Worm (Caenorhabditis elegans): ENCODE results near the gene gem-1.

The gem-1 gene

DNA sequence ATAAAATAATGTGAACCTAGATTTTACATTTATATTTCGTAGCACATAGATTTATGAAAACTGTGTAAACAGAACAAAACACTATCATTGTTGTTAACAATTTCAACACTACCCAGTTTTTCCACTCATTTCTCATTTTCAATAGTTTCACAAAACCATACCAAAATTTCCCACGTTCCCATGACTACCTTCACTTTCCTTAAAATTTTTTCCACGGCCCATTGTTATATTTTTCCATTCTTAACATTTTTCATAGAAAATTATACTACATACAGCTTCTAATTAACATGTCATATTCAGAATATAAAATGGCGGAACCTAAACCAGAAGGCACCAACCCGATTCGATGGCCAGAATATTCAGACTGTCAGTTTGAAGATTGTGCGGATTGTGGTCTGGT lies 25.0 kb upstream of the gem-1 start, which contains the start of gene F02C12.1:
F02C12.1 (plus strand) TSS at position 301 of the 400 bp plus-strand sequence.
- TF ChIP-seq Y55F3AM.14 (GFP tag; optimal IDR thresholded peaks at IDR 0.05) (no peak), aly-2 (tag; optimal IDR thresholded peaks at IDR 0.05) (no peak), blmp-1 (tag; optimal IDR thresholded peaks at IDR 0.05; ENCODE audit: insufficient read depth) (no peak), lin-39 (tag; optimal IDR thresholded peaks at IDR 0.05) (no peak), lsy-2 (tag; optimal IDR thresholded peaks at IDR 0.05) (no peak)

ce11 chrX:13401311-13401710 lies 24.5 kb upstream of the gem-1 start:
- peak; percentile 10 for TF ChIP-seq blmp-1 (tag; optimal IDR thresholded peaks at IDR 0.05; ENCODE audit: insufficient read depth)
- TF ChIP-seq lin-11 (tag; optimal IDR thresholded peaks at IDR 0.05) = no peak
- TF ChIP-seq elt-1 (tag; optimal IDR thresholded peaks at IDR 0.05) = no peak
- no peak for TF ChIP-seq crh-2 (tag; optimal IDR thresholded peaks at IDR 0.05)
- TF ChIP-seq C34F6.9 (tag; optimal IDR thresholded peaks at IDR 0.05) = peak; percentile 20
- no peak for TF ChIP-seq sem-4 (tag; optimal IDR thresholded peaks at IDR 0.05)
- peak; percentile 95 for TF ChIP-seq fos-1 (tag; optimal IDR thresholded peaks at IDR 0.05)
- peak; percentile 49 for TF ChIP-seq sma-9 (GFP tag; optimal IDR thresholded peaks at IDR 0.05)
- TF ChIP-seq sma-9 (tag; optimal IDR thresholded peaks at IDR 0.05) = no peak
- no peak for TF ChIP-seq ztf-4 (tag; optimal IDR thresholded peaks at IDR 0.05)
- TF ChIP-seq nhr-25 (tag; optimal IDR thresholded peaks at IDR 0.05) = no peak
- TF ChIP-seq F13H6.1 (tag; optimal IDR thresholded peaks at IDR 0.05) = peak; percentile 55
- TF ChIP-seq gmeb-1 (tag; optimal IDR thresholded peaks at IDR 0.05) = peak; percentile 0
- peak; percentile 45 for TF ChIP-seq nhr-129 (tag; optimal IDR thresholded peaks at IDR 0.05)
- no peak for TF ChIP-seq ceh-16 (tag; optimal IDR thresholded peaks at IDR 0.05)
- no peak for TF ChIP-seq elt-3 (tag; optimal IDR thresholded peaks at IDR 0.05)
- no peak for TF ChIP-seq ztf-1 (GFP tag; conservative IDR thresholded peaks at IDR 0.05)
- no peak for TF ChIP-seq ama-1 (optimal IDR thresholded peaks at IDR 0.05)
- TF ChIP-seq lin-39 (tag; optimal IDR thresholded peaks at IDR 0.05) = no peak
- TF ChIP-seq nhr-11 (tag; optimal IDR thresholded peaks at IDR 0.05) = no peak
- TF ChIP-seq mdl-1 (tag; optimal IDR thresholded peaks at IDR 0.05) = no peak
- no peak for TF ChIP-seq mab-5 (tag; optimal IDR thresholded peaks at IDR 0.05)
- TF ChIP-seq zag-1 (tag; optimal IDR thresholded peaks at IDR 0.05) = no peak
- TF ChIP-seq unc-55 (GFP tag; optimal IDR thresholded peaks at IDR 0.05) = no peak
- TF ChIP-seq nhr-77 (tag; optimal IDR thresholded peaks at IDR 0.05) = no peak
- TF ChIP-seq nhr-6 (tag; optimal IDR thresholded peaks at IDR 0.05) = no peak
- TF ChIP-seq nhr-12 (tag; optimal IDR thresholded peaks at IDR 0.05) = no peak
- no peak for TF ChIP-seq R02D3.7 (tag; optimal IDR thresholded peaks at IDR 0.05)
- TF ChIP-seq nhr-21 (tag; optimal IDR thresholded peaks at IDR 0.05) = no peak
- no peak for TF ChIP-seq nhr-23 (tag; optimal IDR thresholded peaks at IDR 0.05)
- no peak for TF ChIP-seq nhr-237 (tag; optimal IDR thresholded peaks at IDR 0.05)
- no peak for TF ChIP-seq aly-2 (tag; optimal IDR thresholded peaks at IDR 0.05)
- no peak for TF ChIP-seq ztf-11 (tag; optimal IDR thresholded peaks at IDR 0.05)
- no peak for TF ChIP-seq lin-13 (GFP tag; optimal IDR thresholded peaks at IDR 0.05)
- TF ChIP-seq snpc-4 (tag; optimal IDR thresholded peaks at IDR 0.05) = no peak
- peak; percentile 22 for TF ChIP-seq sma-3 (GFP tag; optimal IDR thresholded peaks at IDR 0.05)
- TF ChIP-seq ZK546.5 (tag; optimal IDR thresholded peaks at IDR 0.05) = no peak
- TF ChIP-seq peb-1 (tag; optimal IDR thresholded peaks at IDR 0.05) = no peak
- no peak for TF ChIP-seq alr-1 (tag; optimal IDR thresholded peaks at IDR 0.05)

ce11 chrX:13399221-13399620 lies 22.4 kb upstream of the gem-1 start, which contains the start of gene F02C12.2:
F02C12.2 (minus strand) TSS chrX:13399321.
- TF ChIP-seq crh-2 (tag; optimal IDR thresholded peaks at IDR 0.05) (no peak), blmp-1 (tag; optimal IDR thresholded peaks at IDR 0.05; ENCODE audit: insufficient read depth) (no peak)

- TF ChIP-seq elt-1 (tag; optimal IDR thresholded peaks at IDR 0.05) (no peak), ztf-11 (tag; optimal IDR thresholded peaks at IDR 0.05) (no peak), mab-5 (tag; optimal IDR thresholded peaks at IDR 0.05) (peak; percentile 85), elt-3 (tag; optimal IDR thresholded peaks at IDR 0.05) (no peak), ZK546.5 (tag; optimal IDR thresholded peaks at IDR 0.05) (no peak), zag-1 (tag; optimal IDR thresholded peaks at IDR 0.05) (no peak), mbf-1 (tag; optimal IDR thresholded peaks at IDR 0.05) (no peak), alr-1 (tag; optimal IDR thresholded peaks at IDR 0.05) (no peak), unc-55 (GFP tag; optimal IDR thresholded peaks at IDR 0.05) (peak; percentile 89), ztf-1 (GFP tag; conservative IDR thresholded peaks at IDR 0.05) (no peak), nhr-21 (tag; optimal IDR thresholded peaks at IDR 0.05) (peak; percentile 90), nhr-77 (tag; optimal IDR thresholded peaks at IDR 0.05) (no peak), R02D3.7 (tag; optimal IDR thresholded peaks at IDR 0.05) (peak; percentile 92), unc-62 (GFP tag; optimal IDR thresholded peaks at IDR 0.05) (no peak), fos-1 (tag; optimal IDR thresholded peaks at IDR 0.05) (peak; percentile 43), mdl-1 (tag; optimal IDR thresholded peaks at IDR 0.05) (peak; percentile 16 to 20), lsy-2 (tag; optimal IDR thresholded peaks at IDR 0.05) (peak; percentile 74 to 91), nhr-10 (tag; optimal IDR thresholded peaks at IDR 0.05) (no peak), ceh-16 (tag; optimal IDR thresholded peaks at IDR 0.05) (peak; percentile 46), nhr-25 (tag; optimal IDR thresholded peaks at IDR 0.05) (peak; percentile 90), peb-1 (tag; optimal IDR thresholded peaks at IDR 0.05) (no peak), unc-39 (tag; optimal IDR thresholded peaks at IDR 0.05) (no peak), sem-4 (tag; optimal IDR thresholded peaks at IDR 0.05) (peak; percentile 72), blmp-1 (tag; optimal IDR thresholded peaks at IDR 0.05; ENCODE audit: insufficient read depth) (peak; percentile 36), lin-13 (GFP tag; optimal IDR thresholded peaks at IDR 0.05) (peak; percentile 80), nhr-23 (tag; optimal IDR thresholded peaks at IDR 0.05) (no peak), lin-39 (tag; optimal IDR thresholded peaks at IDR 0.05) (no peak), nhr-6 (tag; optimal IDR thresholded peaks at IDR 0.05) (peak; percentile 80), gmeb-1 (tag; optimal IDR thresholded peaks at IDR 0.05) (peak; percentile 81), ztf-4 (tag; optimal IDR thresholded peaks at IDR 0.05) (peak; percentile 74)
Measured at ce11 chrX:13396550-13397023, 19.8 kb upstream of the gem-1 start, which contains the start of gene F02C12.3. F02C12.3 (plus strand) TSS chrX:13396973.

All from whole organism, L2 larva.